Fruit fly (Drosophila melanogaster): Measurements from ENCODE around the gene Hsc70-3.
A peak's percentile ranks its signal among the peaks of the same experiment; 100 is the strongest.

Gene Hsc70-3

dm6 chrX:11819241-11819862 is 12.4 kb upstream of the Hsc70-3 start (continued):
- no peak for TF ChIP-seq unc-4 (GFP tag; IDR thresholded peaks at IDR 0.05; ENCODE audit: partially characterized antibody)
- TF ChIP-seq exex (tag; optimal IDR thresholded peaks at IDR 0.05), result peak; percentile 9
- no peak for TF ChIP-seq Atf3 (GFP tag; optimal IDR thresholded peaks at IDR 0.05)
- no peak for TF ChIP-seq Ptx1 (GFP tag; IDR thresholded peaks at IDR 0.05)
- TF ChIP-seq CG10462 (GFP tag; optimal IDR thresholded peaks at IDR 0.05), result no peak
- TF ChIP-seq CG7357 (GFP tag; IDR thresholded peaks at IDR 0.05), result no peak
- TF ChIP-seq mirr (GFP tag; optimal IDR thresholded peaks at IDR 0.05), result peak; percentile 62
- no peak for TF ChIP-seq chif (GFP tag; optimal IDR thresholded peaks at IDR 0.05)
- TF ChIP-seq vvl (GFP tag; IDR thresholded peaks at IDR 0.05), result no peak
- no peak for TF ChIP-seq CG15479 (GFP tag; optimal IDR thresholded peaks at IDR 0.05)
- TF ChIP-seq eve (GFP tag; optimal IDR thresholded peaks at IDR 0.05), result no peak
- TF ChIP-seq CG4328 (GFP tag; optimal IDR thresholded peaks at IDR 0.05), result no peak
- TF ChIP-seq az2 (GFP tag; optimal IDR thresholded peaks at IDR 0.05), result no peak
- no peak for TF ChIP-seq CG4360 (GFP tag; IDR thresholded peaks at IDR 0.05)
- TF ChIP-seq gt (GFP tag; IDR thresholded peaks at IDR 0.05), result no peak
- TF ChIP-seq CG2116 (GFP tag; optimal IDR thresholded peaks at IDR 0.05), result no peak
- TF ChIP-seq Taf1 (GFP tag; IDR thresholded peaks at IDR 0.05), result no peak
- no peak for TF ChIP-seq sob (GFP tag; IDR thresholded peaks at IDR 0.05)
- TF ChIP-seq gem (tag; optimal IDR thresholded peaks at IDR 0.05), result peak; percentile 22

- TF ChIP-seq CG4328 (GFP tag; optimal IDR thresholded peaks at IDR 0.05) (no peak), Trl (optimal IDR thresholded peaks at IDR 0.05) (peak; percentile 41 to 89), Trl (GFP tag; optimal IDR thresholded peaks at IDR 0.05) (no peak), CoRest (tag; optimal IDR thresholded peaks at IDR 0.05) (no peak), pum (GFP tag; optimal IDR thresholded peaks at IDR 0.05) (no peak), pzg (GFP tag; optimal IDR thresholded peaks at IDR 0.05) (no peak), Six4 (GFP tag; optimal IDR thresholded peaks at IDR 0.05) (no peak), CG8478 (optimal IDR thresholded peaks at IDR 0.05) (no peak), CG13296 (GFP tag; optimal IDR thresholded peaks at IDR 0.05) (no peak), rib (GFP tag; IDR thresholded peaks at IDR 0.05) (no peak), cwo (GFP tag; optimal IDR thresholded peaks at IDR 0.05) (no peak), Usf (GFP tag; optimal IDR thresholded peaks at IDR 0.05) (no peak), CG2199 (GFP tag; IDR thresholded peaks at IDR 0.05) (no peak; the same call in 2 of the 3 replicates), zfh1 (GFP tag; IDR thresholded peaks at IDR 0.05) (no peak), crp (GFP tag; optimal IDR thresholded peaks at IDR 0.05) (no peak), yki (optimal IDR thresholded peaks at IDR 0.05) (peak; percentile 67), Side (GFP tag; optimal IDR thresholded peaks at IDR 0.05) (no peak), klu (GFP tag; IDR thresholded peaks at IDR 0.05) (no peak), Bdp1 (GFP tag; optimal IDR thresholded peaks at IDR 0.05) (no peak), CG43689 (GFP tag; IDR thresholded peaks at IDR 0.05) (no peak), CG2129 (GFP tag; IDR thresholded peaks at IDR 0.05; ENCODE audit: partially characterized antibody) (no peak), CG3163 (GFP tag; optimal IDR thresholded peaks at IDR 0.05) (peak; percentile 11), CHES-1-like (GFP tag; optimal IDR thresholded peaks at IDR 0.05) (no peak), Hr39 (optimal IDR thresholded peaks at IDR 0.05) (no peak), CG7556 (GFP tag; optimal IDR thresholded peaks at IDR 0.05) (no peak), CG6689 (GFP tag; IDR thresholded peaks at IDR 0.05) (no peak), Dip2 (GFP tag; IDR thresholded peaks at IDR 0.05) (no peak), sens-2 (GFP tag; IDR thresholded peaks at IDR 0.05) (no peak), bab2 (GFP tag; optimal IDR thresholded peaks at IDR 0.05) (no peak), Fer1 (GFP tag; optimal IDR thresholded peaks at IDR 0.05) (no peak), CG1832 (GFP tag; optimal IDR thresholded peaks at IDR 0.05) (peak; percentile 6)
These were observed 11.8 kb upstream of the Hsc70-3 start for dm6 chrX:11818767-11819089.
